Fruit fly (Drosophila melanogaster) whole organism, prepupa: Measurements from ENCODE around the gene Atet.

ENCODE experiments used
- CG10669 ChIP-seq: fragments of 200-800 bp; sonication (Bioruptor generic); optimal IDR thresholded peaks from 3 replicates; lab custom pipeline; 2018; ENCODE audit warnings: missing biosample characterization, mild to moderate bottlenecking, missing genetic modification characterization, moderate library complexity
- CG11762 ChIP-seq: fragments of 200-800 bp; sonication (Bioruptor generic); optimal IDR thresholded peaks from 3 replicates; lab custom pipeline; 2016; ENCODE audit warnings: missing biosample characterization, missing genetic modification characterization; ENCODE audit not compliant: insufficient read depth
- CG11902 ChIP-seq: fragments of 200-800 bp; sonication (Bioruptor generic); optimal IDR thresholded peaks from 3 replicates; lab custom pipeline; 2016; ENCODE audit warnings: missing biosample characterization, missing genetic modification characterization
- CG15336 ChIP-seq: fragments of 200-800 bp; sonication (Bioruptor generic); IDR thresholded peaks from 2 replicates; pipeline ENCODE4 v1.3.6; 2022; ENCODE audit warnings: missing biosample characterization, missing genetic modification characterization
- CG1621 ChIP-seq: fragments of 200-800 bp; sonication (Bioruptor generic); optimal IDR thresholded peaks from 3 replicates; lab custom pipeline; 2018; ENCODE audit warnings: missing biosample characterization, mild to moderate bottlenecking, missing genetic modification characterization
- CG16779 ChIP-seq: fragments of 200-800 bp; sonication (Bioruptor generic); optimal IDR thresholded peaks from 3 replicates; lab custom pipeline; 2017; ENCODE audit warnings: missing biosample characterization, mild to moderate bottlenecking, missing genetic modification characterization
- CG3032 ChIP-seq: fragments of 200-800 bp; optimal IDR thresholded peaks from 2 replicates; lab custom pipeline; 2019; ENCODE audit warnings: missing biosample characterization, mild to moderate bottlenecking, missing genetic modification characterization, moderate library complexity
- CG31627 ChIP-seq: fragments of 200-800 bp; sonication (Bioruptor generic); optimal IDR thresholded peaks from 3 replicates; lab custom pipeline; 2016; ENCODE audit warnings: missing biosample characterization, missing genetic modification characterization
- CG32006 ChIP-seq: fragments of 200-800 bp; sonication (Bioruptor generic); optimal IDR thresholded peaks from 3 replicates; lab custom pipeline; 2017; ENCODE audit warnings: missing biosample characterization, mild to moderate bottlenecking, missing genetic modification characterization
- CG3919 ChIP-seq: fragments of 200-800 bp; sonication (Bioruptor generic); optimal IDR thresholded peaks from 3 replicates; lab custom pipeline; 2016; ENCODE audit warnings: missing biosample characterization, missing genetic modification characterization
- CG4318 ChIP-seq: fragments of 200-800 bp; sonication (Bioruptor generic); optimal IDR thresholded peaks from 3 replicates; lab custom pipeline; 2017; ENCODE audit warnings: missing biosample characterization, mild to moderate bottlenecking, missing genetic modification characterization
- CG6163 ChIP-seq: fragments of 200-800 bp; sonication (Bioruptor generic); IDR thresholded peaks from 3 replicates; pipeline ENCODE4 v1.3.6; 2022; ENCODE audit warnings: missing biosample characterization, missing genetic modification characterization
- CG6276 ChIP-seq: fragments of 200-800 bp; sonication (Bioruptor generic); optimal IDR thresholded peaks from 2 replicates; lab custom pipeline; 2017; ENCODE audit warnings: missing biosample characterization, mild to moderate bottlenecking, missing genetic modification characterization
- CG6792 ChIP-seq: fragments of 200-800 bp; sonication (Bioruptor generic); optimal IDR thresholded peaks from 3 replicates; lab custom pipeline; 2016; ENCODE audit warnings: missing biosample characterization, missing genetic modification characterization
- CG6808 ChIP-seq: fragments of 200-800 bp; sonication (Bioruptor generic); optimal IDR thresholded peaks from 3 replicates; lab custom pipeline; 2017; ENCODE audit warnings: missing biosample characterization, missing genetic modification characterization, mild to moderate bottlenecking, moderate library complexity, missing genetic modification reagents
- CG7368 ChIP-seq: fragments of 200-800 bp; sonication (Bioruptor generic); optimal IDR thresholded peaks from 3 replicates; lab custom pipeline; 2016; ENCODE audit warnings: missing biosample characterization, missing genetic modification characterization
- CG8119 ChIP-seq: fragments of 200-800 bp; sonication (Bioruptor generic); IDR thresholded peaks from 3 replicates; pipeline ENCODE4 v1.3.6; 2022; ENCODE audit warnings: missing biosample characterization, missing genetic modification characterization
- CG8319 ChIP-seq: fragments of 200-800 bp; sonication (Bioruptor generic); optimal IDR thresholded peaks from 3 replicates; lab custom pipeline; 2016; ENCODE audit warnings: missing biosample characterization, missing genetic modification characterization
- CG8632 ChIP-seq: fragments of 200-800 bp; sonication (Bioruptor generic); optimal IDR thresholded peaks from 3 replicates; lab custom pipeline; 2016; ENCODE audit warnings: missing biosample characterization, missing genetic modification characterization
- CG9139 ChIP-seq: fragments of 200-800 bp; sonication (Bioruptor generic); optimal IDR thresholded peaks from 3 replicates; lab custom pipeline; 2017; ENCODE audit warnings: missing biosample characterization, mild to moderate bottlenecking, missing genetic modification characterization
- Eip78C ChIP-seq: fragments of 200-800 bp; sonication (Bioruptor generic); peaks from one replicate; lab custom pipeline; 2016; ENCODE audit warnings: missing biosample characterization, missing genetic modification characterization
- Eip93F ChIP-seq: fragments of 200-800 bp; sonication (Bioruptor generic); optimal IDR thresholded peaks from 2 replicates; lab custom pipeline; 2016; ENCODE audit warnings: missing biosample characterization, mild to moderate bottlenecking, missing genetic modification characterization
- Ets21C ChIP-seq: fragments of 200-800 bp; sonication (Bioruptor generic); optimal IDR thresholded peaks from 3 replicates; lab custom pipeline; 2016; ENCODE audit warnings: missing biosample characterization, missing genetic modification characterization
- Gug ChIP-seq: fragments of 200-800 bp; sonication (Bioruptor generic); IDR thresholded peaks from 2 replicates; pipeline ENCODE4 v1.3.6; 2022; ENCODE audit warnings: missing biosample characterization, missing genetic modification characterization
- Hr38 ChIP-seq: sonication (Bioruptor generic); optimal IDR thresholded peaks from 2 replicates; lab custom pipeline; 2016; ENCODE audit warnings: missing biosample characterization, missing genetic modification characterization
- Hr39 ChIP-seq: fragments of 200-800 bp; sonication (Bioruptor generic); optimal IDR thresholded peaks from 2 replicates; lab custom pipeline; 2016; ENCODE audit warnings: missing biosample characterization, missing genetic modification characterization
- Hr4 ChIP-seq: fragments of 200-800 bp; sonication (Bioruptor generic); optimal IDR thresholded peaks from 3 replicates; lab custom pipeline; 2016; ENCODE audit warnings: missing biosample characterization, missing genetic modification characterization
- Lpt ChIP-seq: fragments of 200-800 bp; sonication (Bioruptor generic); optimal IDR thresholded peaks from 3 replicates; lab custom pipeline; 2016; ENCODE audit warnings: missing biosample characterization, missing genetic modification characterization
- Met ChIP-seq: fragments of 200-800 bp; sonication (Bioruptor generic); optimal IDR thresholded peaks from 3 replicates; lab custom pipeline; 2016; ENCODE audit warnings: missing biosample characterization, missing genetic modification characterization
- Smox ChIP-seq: fragments of 200-800 bp; sonication (Bioruptor generic); optimal IDR thresholded peaks from 3 replicates; lab custom pipeline; 2016; ENCODE audit warnings: missing biosample characterization, missing genetic modification characterization
- Sox102F ChIP-seq: fragments of 200-800 bp; sonication (Bioruptor generic); optimal IDR thresholded peaks from 2 replicates; lab custom pipeline; 2016; ENCODE audit warnings: missing biosample characterization, mild to moderate bottlenecking, missing genetic modification characterization
- Sox14 ChIP-seq: fragments of 200-800 bp; sonication (Bioruptor generic); optimal IDR thresholded peaks from 3 replicates; lab custom pipeline; 2016; ENCODE audit warnings: missing biosample characterization, missing genetic modification characterization
- achi ChIP-seq: fragments of 200-800 bp; sonication (Bioruptor generic); optimal IDR thresholded peaks from 3 replicates; lab custom pipeline; 2016; ENCODE audit warnings: missing biosample characterization, missing genetic modification characterization
- acj6 ChIP-seq: fragments of 200-800 bp; sonication (Bioruptor generic); optimal IDR thresholded peaks from 3 replicates; lab custom pipeline; 2016; ENCODE audit warnings: missing biosample characterization, missing genetic modification characterization
- dac ChIP-seq: fragments of 200-800 bp; sonication (Bioruptor generic); optimal IDR thresholded peaks from 2 replicates; lab custom pipeline; 2017; ENCODE audit warnings: missing biosample characterization, mild to moderate bottlenecking, missing genetic modification characterization
- dsx ChIP-seq: fragments of 200-800 bp; optimal IDR thresholded peaks from 3 replicates; lab custom pipeline; 2019; ENCODE audit warnings: missing biosample characterization, mild to moderate bottlenecking, missing genetic modification characterization, moderate library complexity; ENCODE audit not compliant: poor library complexity, severe bottlenecking
- eg ChIP-seq: fragments of 200-800 bp; sonication (Bioruptor generic); IDR thresholded peaks from 3 replicates; pipeline ENCODE4 v1.3.6; 2022; ENCODE audit warnings: missing biosample characterization, missing genetic modification characterization
- esn ChIP-seq: fragments of 200-800 bp; sonication (Bioruptor generic); optimal IDR thresholded peaks from 2 replicates; lab custom pipeline; 2016; ENCODE audit warnings: missing biosample characterization, mild to moderate bottlenecking, missing genetic modification characterization, moderate library complexity
- fd59A ChIP-seq: fragments of 200-800 bp; sonication (Bioruptor generic); optimal IDR thresholded peaks from 2 replicates; lab custom pipeline; 2017; ENCODE audit warnings: missing biosample characterization, mild to moderate bottlenecking, missing genetic modification characterization, missing genetic modification reagents
- fd85E ChIP-seq: fragments of 200-800 bp; sonication (Bioruptor generic); optimal IDR thresholded peaks from 3 replicates; lab custom pipeline; 2016; ENCODE audit warnings: missing biosample characterization, missing genetic modification characterization
- fkh ChIP-seq: fragments of 200-800 bp; sonication (Bioruptor generic); optimal IDR thresholded peaks from 3 replicates; lab custom pipeline; 2017; ENCODE audit warnings: missing biosample characterization, mild to moderate bottlenecking, missing genetic modification characterization, moderate library complexity
- net ChIP-seq: fragments of 200-800 bp; sonication (Bioruptor generic); optimal IDR thresholded peaks from 3 replicates; lab custom pipeline; 2016; ENCODE audit warnings: missing biosample characterization, missing genetic modification characterization
- pdm3 ChIP-seq: fragments of 200-800 bp; sonication (Bioruptor generic); optimal IDR thresholded peaks from 3 replicates; lab custom pipeline; 2016; ENCODE audit warnings: missing biosample characterization, missing genetic modification characterization
- spab ChIP-seq: fragments of 200-800 bp; sonication (Bioruptor generic); optimal IDR thresholded peaks from 2 replicates; lab custom pipeline; 2017; ENCODE audit warnings: missing biosample characterization, mild to moderate bottlenecking, missing genetic modification characterization, missing genetic modification reagents
- ss ChIP-seq, 2 experiments: fragments of 200-800 bp; sonication (Bioruptor generic); optimal IDR thresholded peaks; 2 replicates in 1 of 2; 3 replicates in 1 of 2; lab custom pipeline; 2017 to 2018; ENCODE audit warnings: mild to moderate bottlenecking in 2 of 2, missing biosample characterization in 2 of 2, missing genetic modification characterization in 2 of 2, moderate library complexity in 1 of 2
- svp ChIP-seq: fragments of 200-800 bp; sonication (Bioruptor generic); peaks from one replicate; lab custom pipeline; 2016; ENCODE audit warnings: missing biosample characterization, missing genetic modification characterization
- topi ChIP-seq: fragments of 200-800 bp; sonication (Bioruptor generic); optimal IDR thresholded peaks from 3 replicates; lab custom pipeline; 2016; ENCODE audit warnings: missing biosample characterization, missing genetic modification characterization
- vri ChIP-seq: fragments of 200-800 bp; sonication (Bioruptor generic); optimal IDR thresholded peaks from 3 replicates; lab custom pipeline; 2016; ENCODE audit warnings: missing biosample characterization, mild to moderate bottlenecking, missing genetic modification characterization

Atet gene

DNA sequence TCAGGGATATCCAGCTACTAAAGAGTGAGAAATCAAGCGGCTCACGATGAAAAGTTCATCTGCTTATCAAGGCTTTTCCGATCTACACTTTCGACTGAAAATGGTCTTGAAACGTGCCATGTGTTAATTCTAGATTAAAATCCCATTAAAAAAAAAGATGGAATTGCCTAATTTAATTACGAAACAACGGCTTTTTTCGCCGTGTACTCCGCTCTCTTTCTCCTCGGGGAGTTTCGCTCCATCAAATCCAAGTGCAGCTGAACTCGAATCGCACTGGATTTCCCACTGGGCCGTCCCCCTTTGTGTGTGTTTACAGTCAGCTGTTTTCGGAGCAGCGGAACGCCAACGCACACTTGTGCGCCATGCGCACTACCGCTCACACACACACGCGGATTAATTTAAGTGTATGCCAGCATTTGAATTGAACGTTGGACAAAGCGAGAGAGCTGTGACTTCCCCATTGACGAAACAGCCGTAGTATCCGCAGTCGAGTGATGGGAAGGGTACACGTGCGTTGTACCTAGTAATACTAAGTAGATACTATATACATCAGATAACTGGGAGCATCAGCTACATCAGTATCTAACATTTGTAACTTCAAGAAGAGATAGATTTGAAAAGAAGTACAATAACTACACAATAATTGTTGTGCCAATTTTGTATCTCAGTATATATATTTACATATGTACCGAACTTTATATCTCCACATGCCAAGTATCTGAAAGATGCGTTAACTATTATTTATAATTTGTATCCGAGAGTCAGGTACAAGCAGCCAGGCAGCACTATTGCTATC, 553 bp upstream of the Atet start (continued):
- TF ChIP-seq Hr38 (no peak), dac (peak; percentile 87), CG6163 (peak; percentile 95), Lpt (GFP tag; lab: Kevin White, UChicago) (peak; percentile 93), dsx (GFP tag; lab: Kevin White, UChicago) (peak; percentile 93), CG31627 (GFP tag; lab: Kevin White, UChicago) (peak; percentile 90), eg (peak; percentile 94), CG1621 (tag; lab: Kevin White, UChicago) (peak; percentile 84), CG7368 (peak; percentile 88), svp (peak; percentile 92)

DNA sequence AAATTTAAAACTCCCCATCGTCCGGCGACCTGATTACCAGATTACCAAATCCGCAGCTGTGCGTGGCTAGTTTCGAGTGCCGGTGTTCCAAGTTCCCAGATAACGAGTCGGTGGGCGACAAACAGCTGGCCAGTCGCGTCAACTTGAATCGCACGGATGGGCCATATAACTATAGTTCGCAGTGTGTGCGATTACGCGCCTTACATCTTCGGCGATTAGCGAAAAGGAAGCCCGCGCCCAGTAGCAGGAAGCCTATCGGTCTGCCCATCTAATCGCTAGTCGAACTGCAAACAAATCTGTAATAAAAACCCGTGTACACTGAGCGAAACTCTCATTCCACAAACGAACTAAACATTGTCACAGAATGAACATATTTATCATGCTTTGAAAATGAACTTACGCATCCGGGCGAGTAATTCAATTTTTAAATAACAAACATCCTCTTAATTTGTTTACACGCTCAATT, 1.3 kb downstream of the Atet start:
- TF ChIP-seq CG8119 (GFP tag; lab: Robert Waterston, UW) (no peak), fd85E (GFP tag; lab: Kevin White, UChicago) (no peak), CG1621 (tag; lab: Kevin White, UChicago) (no peak), CG11902 (no peak), Smox (GFP tag; lab: Kevin White, UChicago) (no peak), Hr39 (GFP tag; lab: Kevin White, UChicago) (no peak), CG3032 (tag; lab: Kevin White, UChicago) (no peak), CG4318 (GFP tag; lab: Kevin White, UChicago) (no peak), vri (GFP tag; lab: Kevin White, UChicago) (no peak), Sox102F (GFP tag; lab: Kevin White, UChicago) (no peak), svp (no peak), CG15336 (GFP tag; lab: Robert Waterston, UW) (no peak), spab (GFP tag; lab: Kevin White, UChicago) (no peak), ss (GFP tag; optimal IDR thresholded peaks at IDR 0.05; lab: Kevin White, UChicago) (no peak), Sox14 (no peak), Ets21C (GFP tag; lab: Kevin White, UChicago) (no peak), CG11762 (GFP tag; lab: Kevin White, UChicago) (no peak), topi (GFP tag; lab: Kevin White, UChicago) (no peak), eg (peak; percentile 57; the same call in 1 of the 3 replicates), CG32006 (GFP tag; lab: Kevin White, UChicago) (peak; percentile 43), CG6792 (GFP tag; lab: Kevin White, UChicago) (no peak), fkh (GFP tag; lab: Kevin White, UChicago) (peak; percentile 6), CG6163 (0 out of 3 replicates have a peak, but pooled peaks have one; percentile 10), achi (GFP tag; lab: Kevin White, UChicago) (peak; percentile 5), acj6 (GFP tag; lab: Kevin White, UChicago) (no peak), CG16779 (no peak), CG3919 (GFP tag; lab: Kevin White, UChicago) (no peak), CG9139 (GFP tag; lab: Kevin White, UChicago) (no peak), dac (no peak), CG6276 (GFP tag; lab: Kevin White, UChicago) (no peak), net (GFP tag; lab: Kevin White, UChicago) (no peak), Eip93F (GFP tag; lab: Kevin White, UChicago) (no peak), CG8319 (no peak), Met (GFP tag; lab: Kevin White, UChicago) (no peak), CG8632 (GFP tag; lab: Kevin White, UChicago) (no peak), CG6808 (GFP tag; lab: Kevin White, UChicago) (no peak), Hr4 (GFP tag; lab: Kevin White, UChicago) (peak; percentile 36), CG10669 (no peak), pdm3 (GFP tag; lab: Kevin White, UChicago) (peak; percentile 5), Hr38 (no peak), esn (GFP tag; lab: Kevin White, UChicago) (no peak), Gug (GFP tag; lab: Robert Waterston, UW) (no peak), CG7368 (no peak), Eip78C (GFP tag; lab: Kevin White, UChicago) (peak; percentile 31), fd59A (GFP tag; lab: Kevin White, UChicago) (no peak)
